Worm (Caenorhabditis elegans): ENCODE measurements around the gene asp-19.

DNA sequence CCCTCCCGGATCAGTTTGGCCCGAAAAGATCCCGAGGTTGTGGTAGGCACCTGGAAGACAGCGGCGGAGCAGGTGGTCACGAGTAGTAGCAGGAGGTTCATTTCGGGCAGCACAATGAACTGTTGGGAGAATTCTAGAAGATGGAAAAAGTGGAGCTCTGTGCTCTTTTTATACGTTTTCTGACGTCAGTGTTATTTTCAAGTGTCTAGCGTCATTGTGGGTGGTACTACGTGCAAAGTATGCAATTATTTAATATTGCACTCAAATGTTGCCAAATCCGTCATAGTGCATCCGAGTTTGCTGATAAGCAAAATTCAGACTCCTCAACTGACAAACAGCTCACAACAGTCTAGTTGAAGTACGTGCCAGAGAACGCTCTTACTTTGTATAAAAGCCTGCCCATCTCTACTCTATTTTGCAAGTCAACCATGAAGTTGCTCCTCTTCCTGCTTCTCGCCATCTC is 2.4 kb upstream of the asp-19 start, which contains the start of the genes asp-18 and scl-19:
- no peak for TF ChIP-seq ceh-2 (tag; optimal IDR thresholded peaks at IDR 0.05)
- no peak for TF ChIP-seq mec-3 (tag; optimal IDR thresholded peaks at IDR 0.05; ENCODE audit: borderline replicate concordance)
